Worm (Caenorhabditis elegans): ENCODE measurements around the gene C15H11.11.

DNA sequence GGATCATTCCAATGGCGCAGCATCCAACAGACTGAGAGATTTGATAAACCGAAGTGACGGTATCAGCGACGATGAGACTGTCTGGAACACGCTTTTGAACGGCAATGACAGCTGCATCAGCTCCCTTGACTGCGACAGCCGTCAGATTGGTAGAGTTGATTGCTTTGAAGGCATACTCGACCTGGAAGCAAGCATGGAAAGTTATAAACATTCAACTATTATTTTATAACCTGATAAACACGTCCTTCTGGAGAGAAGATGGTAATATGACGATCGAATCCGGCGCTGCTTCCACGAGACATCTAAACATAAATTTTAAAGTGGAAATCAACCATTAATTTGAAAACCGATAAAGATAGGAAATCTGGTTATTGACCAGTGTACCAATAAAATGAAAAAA, 7.0 kb downstream of the C15H11.11 start, which contains the start of gene pas-1:
- no peak for TF ChIP-seq skn-1 (tag; optimal IDR thresholded peaks at IDR 0.05)
- TF ChIP-seq nhr-10 (tag; optimal IDR thresholded peaks at IDR 0.05), result no peak
- TF ChIP-seq ZK546.5 (tag; optimal IDR thresholded peaks at IDR 0.05), result no peak
- TF ChIP-seq ama-1 (optimal IDR thresholded peaks at IDR 0.05), result no peak
- TF ChIP-seq egl-27 (tag; optimal IDR thresholded peaks at IDR 0.05), result no peak
- no peak for TF ChIP-seq nhr-21 (tag; optimal IDR thresholded peaks at IDR 0.05)
- no peak for TF ChIP-seq lin-13 (GFP tag; optimal IDR thresholded peaks at IDR 0.05)
- TF ChIP-seq blmp-1 (tag; optimal IDR thresholded peaks at IDR 0.05; ENCODE audit: insufficient read depth), result no peak

Data from whole organism, L2 larva.